Worm (Caenorhabditis elegans): ENCODE results near the gene dhs-17.

dhs-17 gene

ce11 chrV:6055289-6055688 is 20.7 kb upstream of the dhs-17 start, which contains the start of gene srd-20 (continued):
- TF ChIP-seq attf-4 (tag; optimal IDR thresholded peaks at IDR 0.05) (no peak), snpc-4 (tag; optimal IDR thresholded peaks at IDR 0.05) (no peak), tra-1 (GFP tag; IDR thresholded peaks at IDR 0.05) (no peak)

- no peak for TF ChIP-seq zag-1 (tag; optimal IDR thresholded peaks at IDR 0.05)
- 0 out of 2 replicates have a peak, but pooled peaks have one; percentile 8 for TF ChIP-seq arid-1 (GFP tag; conservative IDR thresholded peaks at IDR 0.05)
- no peak for TF ChIP-seq Y105C5A.15 (GFP tag; IDR thresholded peaks at IDR 0.05)
- TF ChIP-seq spr-1 (tag; optimal IDR thresholded peaks at IDR 0.05), result no peak
- no peak; the same call in 1 of the 2 replicates for TF ChIP-seq hmg-1.1 (GFP tag; IDR thresholded peaks at IDR 0.05)
- no peak for TF ChIP-seq D1046.2 (GFP tag; IDR thresholded peaks at IDR 0.05)
- TF ChIP-seq lin-29 (GFP tag; IDR thresholded peaks at IDR 0.05), result no peak
- TF ChIP-seq madf-5 (GFP tag; IDR thresholded peaks at IDR 0.05), result no peak
- no peak; the same call in 1 of the 2 replicates for TF ChIP-seq dmd-6 (GFP tag; IDR thresholded peaks at IDR 0.05)
- no peak for TF ChIP-seq daf-16 (GFP tag; optimal IDR thresholded peaks at IDR 0.05)
- no peak for TF ChIP-seq daf-16 (tag; optimal IDR thresholded peaks at IDR 0.05)
- no peak for TF ChIP-seq lir-3 (tag; optimal IDR thresholded peaks at IDR 0.05)
- TF ChIP-seq mep-1 (tag; optimal IDR thresholded peaks at IDR 0.05), result peak; percentile 94
- TF ChIP-seq nhr-42 (GFP tag; IDR thresholded peaks at IDR 0.05), result no peak
- TF ChIP-seq ceh-20 (GFP tag; IDR thresholded peaks at IDR 0.05), result peak; percentile 72
- no peak for TF ChIP-seq jun-1 (tag; optimal IDR thresholded peaks at IDR 0.05)
- TF ChIP-seq zip-11 (GFP tag; IDR thresholded peaks at IDR 0.05), result no peak
- peak; percentile 76 for TF ChIP-seq lin-13 (GFP tag; optimal IDR thresholded peaks at IDR 0.05)
- TF ChIP-seq F44E2.7 (GFP tag; IDR thresholded peaks at IDR 0.05), result no peak
- no peak for TF ChIP-seq snpc-4 (tag; optimal IDR thresholded peaks at IDR 0.05)
- no peak for TF ChIP-seq mdt-29 (GFP tag; IDR thresholded peaks at IDR 0.05)
- no peak for TF ChIP-seq sdz-12 (GFP tag; optimal IDR thresholded peaks at IDR 0.05)
- no peak for TF ChIP-seq ZK546.5 (tag; optimal IDR thresholded peaks at IDR 0.05)
- TF ChIP-seq skn-1 (tag; optimal IDR thresholded peaks at IDR 0.05), result no peak
- TF ChIP-seq Y75B8A.6 (GFP tag; IDR thresholded peaks at IDR 0.05), result no peak
- no peak for TF ChIP-seq nhr-237 (tag; optimal IDR thresholded peaks at IDR 0.05)
- no peak for TF ChIP-seq F26F4.8 (GFP tag; conservative IDR thresholded peaks at IDR 0.05)
- peak; percentile 32 for TF ChIP-seq duxl-1 (tag; optimal IDR thresholded peaks at IDR 0.05; ENCODE audit: poor library complexity)
- TF ChIP-seq saeg-2 (GFP tag; IDR thresholded peaks at IDR 0.05), result no peak
- TF ChIP-seq nhr-28 (tag; optimal IDR thresholded peaks at IDR 0.05), result peak; percentile 85
- no peak for TF ChIP-seq ceh-44 (GFP tag; IDR thresholded peaks at IDR 0.05)
- no peak for TF ChIP-seq daf-19 (GFP tag; conservative IDR thresholded peaks at IDR 0.05)
- peak; percentile 94 for TF ChIP-seq lin-1 (GFP tag; IDR thresholded peaks at IDR 0.05)
- TF ChIP-seq R02D3.7 (tag; optimal IDR thresholded peaks at IDR 0.05), result no peak
- TF ChIP-seq madf-9 (GFP tag; conservative IDR thresholded peaks at IDR 0.05), result no peak
- TF ChIP-seq spr-3 (GFP tag; optimal IDR thresholded peaks at IDR 0.05), result no peak
- no peak for TF ChIP-seq nhr-41 (GFP tag; IDR thresholded peaks at IDR 0.05)
- TF ChIP-seq Y5F2A.4 (GFP tag; optimal IDR thresholded peaks at IDR 0.05), result no peak
- TF ChIP-seq nhr-11 (tag; optimal IDR thresholded peaks at IDR 0.05), result peak; percentile 80
- TF ChIP-seq ZK337.2 (GFP tag; IDR thresholded peaks at IDR 0.05), result no peak
- TF ChIP-seq fkh-10 (GFP tag; optimal IDR thresholded peaks at IDR 0.05), result peak; percentile 77
- TF ChIP-seq rbr-2 (tag; optimal IDR thresholded peaks at IDR 0.05), result peak; percentile 85
- TF ChIP-seq nhr-76 (tag; optimal IDR thresholded peaks at IDR 0.05), result no peak
- TF ChIP-seq zfp-2 (tag; optimal IDR thresholded peaks at IDR 0.05), result no peak
- peak; percentile 28; the same call in 1 of the 2 replicates for TF ChIP-seq T26A8.4 (GFP tag; IDR thresholded peaks at IDR 0.05)
- TF ChIP-seq hif-1 (tag; optimal IDR thresholded peaks at IDR 0.05), result peak in 1 of 2 experiments; percentile 66
- TF ChIP-seq daf-12 (tag; optimal IDR thresholded peaks at IDR 0.05), result no peak
- TF ChIP-seq nhr-6 (tag; optimal IDR thresholded peaks at IDR 0.05), result peak; percentile 71
- TF ChIP-seq nhr-10 (tag; optimal IDR thresholded peaks at IDR 0.05), result peak; percentile 11
Observed at ce11 chrV:6053188-6053687, 18.6 kb upstream of the dhs-17 start, which contains the start of gene seip-1. Gene seip-1 (minus strand): TSS chrV:6053238.

Data from whole organism, L4 larva.